Worm (Caenorhabditis elegans) whole organism, L4/young adult: ENCODE data around the gene F10G2.4.

Experiments used
- W03F9.2 ChIP-seq: fragments of 150-350 bp; optimal IDR thresholded peaks from 2 replicates; lab custom pipeline; 2014; ENCODE audit warnings: missing biosample characterization, missing genetic modification characterization
- him-1 ChIP-seq: sonication (generic microtip); optimal IDR thresholded peaks from 2 replicates; lab custom pipeline; 2016; ENCODE audit warnings: missing genotype, missing genetic modification reagents, missing genetic modification characterization, missing compliant biosample characterization

DNA sequence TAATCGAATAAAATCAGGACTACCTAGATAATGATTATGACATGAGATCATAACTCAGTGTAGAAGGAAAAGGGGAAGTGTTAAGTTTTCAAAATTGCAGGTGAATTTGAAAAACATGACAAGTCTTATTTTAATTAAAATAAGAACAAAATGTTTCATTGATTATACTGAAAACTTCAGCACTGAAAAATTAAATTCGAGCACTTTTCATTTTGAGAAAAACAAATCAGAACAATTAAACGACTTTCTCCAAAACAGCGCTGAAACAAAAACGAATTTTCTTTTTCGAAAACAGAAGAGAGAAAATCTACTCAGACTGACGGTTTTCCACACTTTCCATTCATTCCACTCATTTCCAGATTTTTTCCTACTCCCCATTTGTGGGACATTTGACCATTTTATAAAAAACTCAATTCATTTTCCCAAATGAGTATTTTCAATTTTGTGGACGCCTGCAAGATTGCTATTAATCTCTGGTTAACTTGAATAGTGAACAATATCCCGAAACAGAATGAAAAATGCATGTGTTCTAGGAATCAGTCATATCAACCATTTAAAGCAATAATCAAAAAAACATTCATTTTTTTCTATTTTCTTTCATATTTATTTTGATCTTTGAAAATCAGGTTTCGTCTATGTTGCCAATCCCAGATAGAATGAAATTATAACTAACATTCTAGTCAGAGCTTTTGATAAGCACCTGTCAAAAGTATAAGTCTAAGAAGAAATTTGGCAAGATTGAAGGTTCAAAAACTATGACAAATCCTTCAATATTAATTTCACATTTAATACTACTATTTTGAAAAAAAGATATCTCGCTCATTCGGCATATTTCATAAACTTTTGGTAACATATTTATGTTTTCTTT lies 25.4 kb downstream of the F10G2.4 start, which contains the start of the genes srh-231 and srh-275:
- TF ChIP-seq him-1 (tag; lab: Kevin White, UChicago) (no peak), W03F9.2 (tag; lab: Kevin White, UChicago) (no peak)
